Worm (Caenorhabditis elegans): ENCODE results near the gene K09B11.5.

- no peak for TF ChIP-seq ztf-23 (GFP tag; IDR thresholded peaks at IDR 0.05)
- TF ChIP-seq flt-1 (GFP tag; IDR thresholded peaks at IDR 0.05) = no peak
- TF ChIP-seq ztf-29 (GFP tag; IDR thresholded peaks at IDR 0.05) = no peak
- no peak for TF ChIP-seq klf-2 (GFP tag; conservative IDR thresholded peaks at IDR 0.05)
- TF ChIP-seq T22C8.4 (GFP tag; IDR thresholded peaks at IDR 0.05) = no peak
- TF ChIP-seq tab-1 (GFP tag; IDR thresholded peaks at IDR 0.05) = no peak
- TF ChIP-seq med-1 (GFP tag; optimal IDR thresholded peaks at IDR 0.05; ENCODE audit: insufficient read depth) = no peak
Observed at ce11 chrIV:13386903-13387302, 46.9 kb downstream of the K09B11.5 start, which contains the start of gene lsm-3.

Measured in whole organism, midembryonic.